Worm (Caenorhabditis elegans): ENCODE measurements around the gene C33A12.4.

DNA sequence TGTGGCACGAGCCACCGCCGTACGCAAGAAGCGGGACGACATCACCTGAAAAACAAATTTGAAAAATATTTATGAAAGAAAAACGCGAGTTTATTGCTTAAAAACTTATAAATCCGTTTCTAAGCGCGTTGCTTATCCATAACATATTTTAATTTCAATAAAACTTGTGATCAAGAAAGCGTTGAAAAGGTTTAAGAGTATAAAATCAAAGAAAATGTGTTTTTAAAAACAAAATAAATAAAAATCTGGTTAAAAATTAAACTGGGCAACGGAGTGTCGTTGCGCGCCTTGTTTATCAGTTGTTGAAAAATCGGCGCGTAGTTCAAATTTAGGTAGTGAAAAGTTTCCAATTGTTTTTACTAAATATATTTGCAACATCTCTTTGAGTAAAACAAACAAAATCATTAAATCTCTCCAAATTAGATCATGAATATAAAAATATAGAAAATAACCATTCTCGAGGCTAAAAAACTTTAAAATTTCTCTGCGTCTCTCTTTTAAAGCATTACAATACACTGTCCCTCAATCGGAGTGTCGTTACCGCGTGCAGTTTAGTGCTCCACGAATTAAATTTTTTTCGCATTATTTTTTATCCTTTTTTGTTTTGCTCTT, 14.6 kb upstream of the C33A12.4 start, which contains the start of gene ndua-5:
- no peak for TF ChIP-seq nhr-84 (tag; optimal IDR thresholded peaks at IDR 0.05)
- TF ChIP-seq ztf-11 (tag; optimal IDR thresholded peaks at IDR 0.05), result no peak
- TF ChIP-seq unc-130 (tag; optimal IDR thresholded peaks at IDR 0.05), result no peak
- TF ChIP-seq lin-39 (tag; optimal IDR thresholded peaks at IDR 0.05), result no peak
- no peak for TF ChIP-seq pag-3 (tag; optimal IDR thresholded peaks at IDR 0.05; ENCODE audit: borderline replicate concordance, insufficient read depth)
